Fruit fly (Drosophila melanogaster): ENCODE results near the gene CG14785.

DNA sequence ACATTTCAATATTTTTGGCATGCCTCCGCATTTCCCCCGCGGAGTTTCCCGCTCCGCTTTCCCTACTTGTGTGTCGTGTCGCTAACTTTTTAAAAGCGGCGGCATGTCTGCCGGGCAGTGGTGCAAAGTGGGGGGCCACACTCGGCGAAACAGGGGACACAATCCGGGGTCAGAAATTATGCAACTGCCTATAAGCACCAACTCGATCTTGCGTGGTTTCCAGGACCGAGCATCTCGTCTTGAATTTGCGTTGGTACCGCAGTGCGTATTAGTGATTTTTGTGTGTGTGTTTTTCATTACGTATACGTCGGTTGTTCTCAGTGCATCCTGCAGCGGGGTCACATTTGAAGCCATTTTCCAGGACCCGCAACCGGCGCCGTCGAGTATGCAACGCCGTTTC lies 49.2 kb downstream of the CG14785 start:
- no peak for TF ChIP-seq jing (GFP tag; optimal IDR thresholded peaks at IDR 0.05)
- no peak for TF ChIP-seq fd3F (GFP tag; optimal IDR thresholded peaks at IDR 0.05)
- no peak for TF ChIP-seq CG10543 (GFP tag; optimal IDR thresholded peaks at IDR 0.05)
- no peak for TF ChIP-seq lmd (GFP tag; IDR thresholded peaks at IDR 0.05)
- no peak for TF ChIP-seq zfh1 (GFP tag; IDR thresholded peaks at IDR 0.05)
- TF ChIP-seq usp (GFP tag; optimal IDR thresholded peaks at IDR 0.05): no peak

All from whole organism, embryonic.